Worm (Caenorhabditis elegans): ENCODE results near the gene eef-1A.1.

Gene eef-1A.1

DNA sequence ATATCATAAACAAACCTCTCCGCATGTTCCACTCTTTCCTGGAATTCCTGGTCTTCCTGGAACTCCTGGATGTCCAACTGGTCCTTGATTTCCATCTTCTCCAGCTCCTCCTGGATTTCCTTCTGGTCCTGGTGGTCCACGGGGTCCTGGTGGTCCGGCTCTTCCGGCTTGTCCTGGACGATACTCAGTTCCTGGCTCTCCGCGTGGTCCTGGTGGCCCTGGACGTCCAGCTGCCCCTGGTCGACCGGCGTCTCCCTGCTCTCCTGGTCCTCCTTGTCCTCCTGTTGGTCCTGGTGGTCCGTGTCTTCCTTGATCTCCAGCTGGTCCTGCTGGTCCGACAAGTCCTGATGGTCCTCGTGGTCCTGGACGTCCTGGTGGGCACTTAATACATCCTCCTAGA lies 48.2 kb upstream of the eef-1A.1 start:
- TF ChIP-seq egl-43 (GFP tag; IDR thresholded peaks at IDR 0.05) (peak; percentile 11; the same call in 1 of the 2 replicates), set-16 (GFP tag; IDR thresholded peaks at IDR 0.05) (peak; percentile 96), zip-11 (GFP tag; IDR thresholded peaks at IDR 0.05) (no peak), aha-1 (tag) (peak; percentile 73)

DNA sequence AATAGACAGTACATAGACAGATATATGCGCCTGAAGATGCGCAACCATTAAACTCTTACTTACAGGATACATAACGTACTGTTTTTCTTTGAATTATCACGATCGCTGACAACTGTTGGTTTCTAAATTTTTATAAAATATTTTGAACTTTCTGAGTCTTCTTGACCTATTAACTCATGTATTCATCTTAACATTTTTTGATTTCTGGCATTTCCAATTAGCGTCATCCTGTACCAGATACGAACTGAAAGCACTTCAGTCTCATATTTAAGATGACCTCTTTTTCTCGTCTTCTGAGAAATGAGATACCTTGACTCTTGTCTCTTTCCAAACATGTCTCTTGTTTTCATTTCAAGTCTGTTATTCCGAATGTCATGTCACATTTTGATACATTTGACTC lies 42.3 kb upstream of the eef-1A.1 start:
- TF ChIP-seq D1046.2 (GFP tag; IDR thresholded peaks at IDR 0.05) (no peak), hlh-30 (tag; optimal IDR thresholded peaks at IDR 0.05; ENCODE audit: insufficient read depth) (no peak), skn-1 (tag; optimal IDR thresholded peaks at IDR 0.05) (no peak), Y5F2A.4 (GFP tag; optimal IDR thresholded peaks at IDR 0.05) (no peak), nhr-41 (GFP tag; IDR thresholded peaks at IDR 0.05) (no peak), unc-62 (GFP tag; optimal IDR thresholded peaks at IDR 0.05 in 1 of 2) (peak in 1 of 2 experiments; percentile 95), unc-62 (tag; optimal IDR thresholded peaks at IDR 0.05) (no peak)

DNA sequence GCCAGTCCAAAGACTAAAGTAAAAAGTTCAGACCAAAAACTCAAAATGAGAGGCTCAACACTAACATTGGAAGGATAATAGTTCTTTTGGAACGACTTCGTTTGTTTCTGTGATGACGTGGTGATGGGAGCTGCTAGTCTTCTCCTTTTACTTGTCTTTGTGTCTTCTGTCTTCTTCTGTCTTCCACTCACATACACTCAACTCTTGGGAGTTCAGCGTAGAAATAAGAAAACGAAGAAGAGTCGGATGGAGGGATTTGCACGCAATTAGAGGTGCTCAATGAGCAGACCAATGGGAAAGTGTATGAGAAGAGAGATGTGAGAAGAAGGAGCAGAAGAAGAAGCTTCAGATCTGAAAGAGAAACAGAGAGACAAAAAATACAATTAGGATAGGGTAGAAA lies 40.5 kb upstream of the eef-1A.1 start:
- TF ChIP-seq dmd-9 (GFP tag; IDR thresholded peaks at IDR 0.05) (no peak), unc-62 (GFP tag; optimal IDR thresholded peaks at IDR 0.05 in 1 of 2) (peak in 1 of 2 experiments; percentile 79), unc-62 (tag; optimal IDR thresholded peaks at IDR 0.05) (no peak)

DNA sequence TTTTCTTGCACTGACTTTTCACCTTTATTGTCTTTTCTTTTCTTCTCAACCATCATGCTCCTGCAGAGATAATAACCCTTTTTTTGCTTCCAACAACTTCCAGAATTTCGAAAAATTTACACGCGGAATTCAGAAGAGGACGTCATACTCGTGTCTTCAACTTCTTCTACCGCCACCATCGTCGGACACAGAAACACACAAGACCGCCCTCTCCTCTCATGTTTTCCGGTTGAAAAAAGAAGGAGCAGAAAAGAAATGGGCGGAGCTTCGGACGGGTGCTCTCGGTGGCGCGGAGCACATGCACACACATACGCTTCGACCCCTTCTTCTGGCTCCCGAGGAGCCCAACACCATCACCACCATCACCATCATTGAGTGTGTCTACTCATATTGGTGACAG lies 37.3 kb upstream of the eef-1A.1 start, which contains the start of gene lgc-38:
lgc-38 (plus strand) TSS at position 301 of the 400 bp plus-strand sequence.
- TF ChIP-seq tag-97 (GFP tag; IDR thresholded peaks at IDR 0.05) (no peak), hlh-30 (tag; optimal IDR thresholded peaks at IDR 0.05; ENCODE audit: insufficient read depth) (peak; percentile 5), nhr-48 (tag; optimal IDR thresholded peaks at IDR 0.05) (no peak)

DNA sequence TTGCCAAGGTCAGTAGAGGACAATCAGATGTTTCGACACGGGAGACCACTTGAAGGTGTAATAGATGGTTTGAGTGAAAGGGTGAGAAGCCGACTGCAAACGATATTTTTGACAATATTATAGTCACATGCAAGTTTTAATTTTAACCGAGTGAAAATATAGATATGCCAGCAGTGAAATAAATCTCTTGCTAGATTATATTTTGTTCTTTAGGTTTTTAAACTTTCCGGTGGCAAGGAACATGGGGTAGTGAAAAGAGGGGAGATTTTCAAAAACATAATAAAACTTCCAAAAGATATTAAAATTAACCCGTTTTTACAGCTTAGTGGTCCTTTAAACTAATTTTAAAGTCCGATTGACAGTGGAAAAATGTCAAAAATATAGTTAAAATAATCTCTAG lies 33.8 kb upstream of the eef-1A.1 start, which contains the start of gene C06E8.5:
C06E8.5 (minus strand) TSS at position 101 of the 400 bp plus-strand sequence.
- peak; percentile 7 for TF ChIP-seq hlh-30 (tag; optimal IDR thresholded peaks at IDR 0.05; ENCODE audit: insufficient read depth)
- no peak for TF ChIP-seq sdz-12 (GFP tag; optimal IDR thresholded peaks at IDR 0.05)
- no peak for TF ChIP-seq zip-2 (tag; optimal IDR thresholded peaks at IDR 0.05)
- no peak for TF ChIP-seq ama-1 (optimal IDR thresholded peaks at IDR 0.05)
- no peak for TF ChIP-seq nhr-10 (tag; optimal IDR thresholded peaks at IDR 0.05)
- no peak for TF ChIP-seq zag-1 (tag; optimal IDR thresholded peaks at IDR 0.05)
- no peak for TF ChIP-seq gei-8 (GFP tag; optimal IDR thresholded peaks at IDR 0.05)
- TF ChIP-seq Y48G9A.11 (GFP tag; IDR thresholded peaks at IDR 0.05), result no peak
- peak; percentile 21 for TF ChIP-seq aha-1 (tag)
- TF ChIP-seq arid-1 (GFP tag; conservative IDR thresholded peaks at IDR 0.05), result no peak
- TF ChIP-seq mxl-3 (GFP tag; optimal IDR thresholded peaks at IDR 0.05), result no peak
- no peak for TF ChIP-seq nhr-41 (GFP tag; IDR thresholded peaks at IDR 0.05)
- no peak for TF ChIP-seq lin-38 (GFP tag; IDR thresholded peaks at IDR 0.05)
- TF ChIP-seq R02D3.7 (tag; optimal IDR thresholded peaks at IDR 0.05), result no peak
- no peak for TF ChIP-seq madf-5 (GFP tag; IDR thresholded peaks at IDR 0.05)
- no peak for TF ChIP-seq duxl-1 (tag; optimal IDR thresholded peaks at IDR 0.05; ENCODE audit: poor library complexity)
- no peak for TF ChIP-seq T26A8.4 (GFP tag; IDR thresholded peaks at IDR 0.05)

DNA sequence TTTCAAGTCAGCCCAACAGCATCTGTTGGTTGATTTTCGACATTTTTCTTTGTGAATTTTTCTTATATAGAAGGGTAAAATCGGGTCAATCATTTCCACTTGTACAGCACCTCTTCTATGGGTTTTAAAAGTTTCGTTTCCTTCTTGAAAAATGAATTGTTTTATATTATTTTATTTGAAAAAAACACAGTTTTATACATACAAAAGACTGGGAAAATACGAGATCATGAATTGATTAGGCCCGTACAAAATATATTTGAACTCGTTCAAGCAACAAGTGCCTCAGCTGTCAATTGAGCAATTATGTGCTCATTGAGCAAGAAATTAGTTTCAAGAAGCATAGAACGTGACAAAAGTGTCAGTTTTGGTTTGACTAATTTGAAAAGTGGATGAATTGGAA lies 30.6 kb upstream of the eef-1A.1 start:
- TF ChIP-seq fos-1 (tag; optimal IDR thresholded peaks at IDR 0.05), result no peak
- TF ChIP-seq zfp-3 (GFP tag; conservative IDR thresholded peaks at IDR 0.05), result no peak
- no peak for TF ChIP-seq rbr-2 (tag; optimal IDR thresholded peaks at IDR 0.05)
- TF ChIP-seq unc-62 (GFP tag; optimal IDR thresholded peaks at IDR 0.05 in 1 of 2), result peak in 1 of 2 experiments; percentile 98
- TF ChIP-seq unc-62 (tag; optimal IDR thresholded peaks at IDR 0.05), result no peak
- TF ChIP-seq lsy-2 (tag; optimal IDR thresholded peaks at IDR 0.05), result no peak
- TF ChIP-seq F44E2.7 (GFP tag; IDR thresholded peaks at IDR 0.05), result no peak
- TF ChIP-seq skn-1 (tag; optimal IDR thresholded peaks at IDR 0.05), result no peak
- TF ChIP-seq mdt-29 (GFP tag; IDR thresholded peaks at IDR 0.05), result no peak
- TF ChIP-seq mxl-3 (GFP tag; optimal IDR thresholded peaks at IDR 0.05), result no peak
- TF ChIP-seq spr-3 (GFP tag; optimal IDR thresholded peaks at IDR 0.05), result no peak
- no peak for TF ChIP-seq lin-1 (GFP tag; IDR thresholded peaks at IDR 0.05)
- TF ChIP-seq hlh-30 (tag; optimal IDR thresholded peaks at IDR 0.05; ENCODE audit: insufficient read depth), result no peak
- no peak for TF ChIP-seq ceh-20 (GFP tag; IDR thresholded peaks at IDR 0.05)
- TF ChIP-seq D1046.2 (GFP tag; IDR thresholded peaks at IDR 0.05), result no peak
- TF ChIP-seq hif-1 (tag; optimal IDR thresholded peaks at IDR 0.05), result no peak
- TF ChIP-seq ctbp-1 (GFP tag; IDR thresholded peaks at IDR 0.05), result no peak
- peak; percentile 40 for TF ChIP-seq aha-1 (tag)
